Worm (Caenorhabditis elegans) whole organism, young adult: ENCODE data around the gene brc-2.

Source experiments
- Y56A3A.18 ChIP-seq: fragments of 200-800 bp; sonication (Bioruptor generic); IDR thresholded peaks from 2 replicates; pipeline ENCODE4 v1.3.6; 2022; ENCODE audit warnings: missing genetic modification reagents, missing genetic modification characterization, missing compliant biosample characterization
- Y95B8A.8 ChIP-seq: fragments of 200-800 bp; sonication (Bioruptor generic); IDR thresholded peaks from 2 replicates; pipeline ENCODE4 v1.3.6; 2022; ENCODE audit warnings: missing genetic modification reagents, missing genetic modification characterization, missing compliant biosample characterization
- attf-3 ChIP-seq: fragments of 200-800 bp; sonication (Bioruptor generic); conservative IDR thresholded peaks from 2 replicates; pipeline ENCODE4 v1.3.6; 2022; ENCODE audit warnings: missing genetic modification reagents, missing genetic modification characterization, missing compliant biosample characterization
- dox-1 ChIP-seq: fragments of 200-800 bp; sonication (Bioruptor generic); IDR thresholded peaks from 2 replicates; pipeline ENCODE4 v1.3.6; 2022; ENCODE audit warnings: missing genetic modification reagents, missing genetic modification characterization, missing compliant biosample characterization
- mes-4 ChIP-seq: sonication (generic microtip); optimal IDR thresholded peaks from 2 replicates; lab custom pipeline; 2016; ENCODE audit warnings: missing genotype, missing genetic modification characterization, missing compliant biosample characterization
- nfya-1 ChIP-seq: sonication (generic microtip); optimal IDR thresholded peaks from 2 replicates; lab custom pipeline; 2017; ENCODE audit warnings: antibody characterized with exemption, missing compliant biosample characterization, missing genetic modification characterization, borderline replicate concordance; ENCODE audit not compliant: insufficient read depth
- nfyb-1 ChIP-seq: fragments of 200-800 bp; sonication (Bioruptor generic); IDR thresholded peaks from 2 replicates; pipeline ENCODE4 v1.3.6; 2022; ENCODE audit warnings: missing genetic modification reagents, missing genetic modification characterization, missing compliant biosample characterization
- nhr-90 ChIP-seq: sonication (generic microtip); optimal IDR thresholded peaks from 2 replicates; lab custom pipeline; 2016; ENCODE audit warnings: missing genotype, mild to moderate bottlenecking, missing genetic modification characterization, missing compliant biosample characterization
- pha-4 ChIP-seq: fragments of 150-350 bp; sonication (generic microtip); optimal IDR thresholded peaks from 2 replicates; lab custom pipeline; 2014; ENCODE audit warnings: missing biosample characterization, missing genetic modification reagents, missing genetic modification characterization
- rec-8 ChIP-seq, 2 experiments: sonication (generic microtip); optimal IDR thresholded peaks; 2 replicates each; lab custom pipeline; 2016; ENCODE audit warnings: mild to moderate bottlenecking in 2 of 2, missing genetic modification characterization in 2 of 2, missing genetic modification reagents in 2 of 2, missing genotype in 2 of 2, missing biosample characterization in 1 of 2, missing compliant biosample characterization in 1 of 2, moderate library complexity in 1 of 2
- snpc-4 ChIP-seq, 5 experiments: fragments of 150-350 bp in 1 of 5; sonication (generic microtip) in 4 of 5; optimal IDR thresholded peaks; 2 replicates each; lab custom pipeline; 2014 to 2018; ENCODE audit warnings: missing genetic modification characterization in 5 of 5, missing biosample characterization in 3 of 5, antibody characterized with exemption in 2 of 5, mild to moderate bottlenecking in 2 of 5, missing compliant biosample characterization in 2 of 5, missing genotype in 2 of 5, moderate library complexity in 2 of 5, missing genetic modification reagents in 1 of 5
- tbx-9 ChIP-seq: sonication (generic microtip); optimal IDR thresholded peaks from 2 replicates; lab custom pipeline; 2016; ENCODE audit warnings: borderline replicate concordance, missing genetic modification characterization, inconsistent platforms, missing compliant biosample characterization
- unc-62 ChIP-seq: fragments of 150-350 bp; optimal IDR thresholded peaks from 2 replicates; lab custom pipeline; 2014; ENCODE audit warnings: missing biosample characterization, missing genetic modification reagents, missing genetic modification characterization
- ztf-25 ChIP-seq: fragments of 200-800 bp; sonication (Bioruptor generic); IDR thresholded peaks from 2 replicates; pipeline ENCODE4 v1.3.6; 2022; ENCODE audit warnings: missing genetic modification reagents, missing genetic modification characterization, missing compliant biosample characterization

ce11 chrIII:6888999-6889824, 13.7 kb downstream of the brc-2 start, which contains the start of the genes brd-1 and K04C2.2:
- TF ChIP-seq unc-62 (GFP tag; lab: Kevin White, UChicago), result no peak
- TF ChIP-seq nfyb-1 (GFP tag; lab: Robert Waterston, UW), result no peak
- no peak for TF ChIP-seq Y56A3A.18 (GFP tag; lab: Robert Waterston, UW)
- TF ChIP-seq Y95B8A.8, result no peak
- TF ChIP-seq mes-4 (tag; lab: Kevin White, UChicago), result no peak
- no peak for TF ChIP-seq tbx-9 (tag; lab: Kevin White, UChicago)
- TF ChIP-seq dox-1 (GFP tag; lab: Robert Waterston, UW), result no peak
- no peak for TF ChIP-seq nfya-1 (tag; lab: Kevin White, UChicago)
- no peak for TF ChIP-seq nhr-90 (tag; lab: Kevin White, UChicago)
- no peak for TF ChIP-seq rec-8 (tag; optimal IDR thresholded peaks at IDR 0.05; lab: Kevin White, UChicago)
- TF ChIP-seq pha-4 (tag; lab: Kevin White, UChicago), result no peak
- TF ChIP-seq snpc-4 (GFP tag; optimal IDR thresholded peaks at IDR 0.05; lab: Kevin White, UChicago), result no peak
- TF ChIP-seq snpc-4 (tag; optimal IDR thresholded peaks at IDR 0.05; lab: Kevin White, UChicago), result no peak
- TF ChIP-seq ztf-25 (GFP tag; lab: Robert Waterston, UW), result no peak
- no peak for TF ChIP-seq attf-3 (GFP tag; lab: Robert Waterston, UW)
